Worm (Caenorhabditis elegans) whole organism, L1 larva: ENCODE measurements around the gene cox-6C.

Experiments
- aly-2 ChIP-seq: fragments of 150-350 bp; optimal IDR thresholded peaks from 2 replicates; lab custom pipeline; 2014; ENCODE audit warnings: missing biosample characterization, missing genetic modification characterization
- ces-1 ChIP-seq: fragments of 150-350 bp; optimal IDR thresholded peaks from 2 replicates; lab custom pipeline; 2014; ENCODE audit warnings: missing biosample characterization, missing genetic modification reagents, missing genetic modification characterization
- grh-1 ChIP-seq: fragments of 200-800 bp; sonication (Bioruptor generic); IDR thresholded peaks from 2 replicates; pipeline ENCODE4 v1.3.6; 2022; ENCODE audit warnings: missing genetic modification reagents, missing genetic modification characterization, missing compliant biosample characterization
- lin-39 ChIP-seq: fragments of 150-350 bp; optimal IDR thresholded peaks from 2 replicates; lab custom pipeline; 2014; ENCODE audit warnings: missing biosample characterization, missing genetic modification reagents, missing genetic modification characterization
- lsy-2 ChIP-seq, 2 experiments: fragments of 150-350 bp; optimal IDR thresholded peaks; 2 replicates each; lab custom pipeline; 2014; ENCODE audit warnings: missing biosample characterization in 2 of 2, missing genetic modification characterization in 2 of 2
- mep-1 ChIP-seq: fragments of 150-350 bp; optimal IDR thresholded peaks from 2 replicates; lab custom pipeline; 2014; ENCODE audit warnings: missing biosample characterization, missing genetic modification characterization
- nhr-237 ChIP-seq: fragments of 150-350 bp; optimal IDR thresholded peaks from 2 replicates; lab custom pipeline; 2014; ENCODE audit warnings: missing biosample characterization, missing genetic modification characterization
- skn-1 ChIP-seq: fragments of 150-350 bp; optimal IDR thresholded peaks from 2 replicates; lab custom pipeline; 2014; ENCODE audit warnings: missing biosample characterization, missing genetic modification characterization
- sox-4 ChIP-seq: sonication (generic microtip); optimal IDR thresholded peaks from 2 replicates; lab custom pipeline; 2016; ENCODE audit warnings: missing genetic modification characterization, missing compliant biosample characterization

ce11 chrIV:159864-160263, 33.3 kb downstream of the cox-6C start, which contains the start of gene Y38C1AA.19:
- TF ChIP-seq sox-4 (tag; lab: Kevin White, UChicago) (no peak), aly-2 (no peak), nhr-237 (tag; lab: Kevin White, UChicago) (no peak), grh-1 (GFP tag; lab: Robert Waterston, UW) (no peak), mep-1 (no peak), lsy-2 (tag; optimal IDR thresholded peaks at IDR 0.05; lab: Kevin White, UChicago) (no peak), skn-1 (tag; lab: Kevin White, UChicago) (no peak), lin-39 (no peak), ces-1 (GFP tag; lab: Kevin White, UChicago) (no peak)
